Fruit fly (Drosophila melanogaster) whole organism, embryonic: ENCODE measurements around the gene PolD3.

Experiments
- CG12071 ChIP-seq: fragments of 200-800 bp; sonication (Bioruptor generic); optimal IDR thresholded peaks from 3 replicates; lab custom pipeline; 2018; ENCODE audit warnings: missing biosample characterization, mild to moderate bottlenecking, missing genetic modification characterization
- CG17912 ChIP-seq: fragments of 200-800 bp; sonication (Bioruptor generic); optimal IDR thresholded peaks from 2 replicates; lab custom pipeline; 2018; ENCODE audit warnings: missing biosample characterization, mild to moderate bottlenecking, missing genetic modification characterization
- CG9437 ChIP-seq: fragments of 200-800 bp; sonication (Bioruptor generic); optimal IDR thresholded peaks from 2 replicates; lab custom pipeline; 2018; ENCODE audit warnings: missing biosample characterization, mild to moderate bottlenecking, missing genetic modification characterization
- H15 ChIP-seq: fragments of 200-800 bp; sonication (Bioruptor generic); IDR thresholded peaks from 3 replicates; pipeline ENCODE4 v1.3.6; 2022; ENCODE audit warnings: missing biosample characterization, missing genetic modification characterization
- Lpt ChIP-seq: fragments of >200 bp; optimal IDR thresholded peaks from 2 replicates; lab custom pipeline; 2018; ENCODE audit warnings: missing biosample characterization, missing genetic modification characterization
- Sry-δ ChIP-seq: fragments of 200-800 bp; sonication (Bioruptor generic); optimal IDR thresholded peaks from 2 replicates; lab custom pipeline; 2016; ENCODE audit warnings: missing biosample characterization, missing genetic modification characterization
- ara ChIP-seq: fragments of 200-800 bp; sonication (Bioruptor generic); IDR thresholded peaks from 2 replicates; pipeline ENCODE4 v1.3.6; 2022; ENCODE audit warnings: missing biosample characterization, missing genetic modification characterization
- croc ChIP-seq: fragments of 200-800 bp; sonication (Bioruptor generic); conservative IDR thresholded peaks from 3 replicates; pipeline ENCODE4 v1.3.6; 2022; ENCODE audit warnings: missing biosample characterization, missing genetic modification characterization
- dmrt99B ChIP-seq: fragments of 200-800 bp; sonication (Bioruptor generic); optimal IDR thresholded peaks from 2 replicates; lab custom pipeline; 2018; ENCODE audit warnings: missing biosample characterization, mild to moderate bottlenecking, missing genetic modification characterization, moderate library complexity
- onecut ChIP-seq: fragments of 200-800 bp; sonication (Bioruptor generic); IDR thresholded peaks from 2 replicates; pipeline ENCODE4 v1.3.6; 2022; ENCODE audit warnings: missing biosample characterization, missing genetic modification characterization
- usp ChIP-seq: fragments of >200 bp; optimal IDR thresholded peaks from 2 replicates; lab custom pipeline; 2017; ENCODE audit warnings: missing biosample characterization, missing genetic modification characterization
- vvl ChIP-seq: fragments of 200-800 bp; sonication (Bioruptor generic); IDR thresholded peaks from 2 replicates; pipeline ENCODE4 v1.3.6; 2022; ENCODE audit warnings: missing biosample characterization, missing genetic modification characterization

DNA sequence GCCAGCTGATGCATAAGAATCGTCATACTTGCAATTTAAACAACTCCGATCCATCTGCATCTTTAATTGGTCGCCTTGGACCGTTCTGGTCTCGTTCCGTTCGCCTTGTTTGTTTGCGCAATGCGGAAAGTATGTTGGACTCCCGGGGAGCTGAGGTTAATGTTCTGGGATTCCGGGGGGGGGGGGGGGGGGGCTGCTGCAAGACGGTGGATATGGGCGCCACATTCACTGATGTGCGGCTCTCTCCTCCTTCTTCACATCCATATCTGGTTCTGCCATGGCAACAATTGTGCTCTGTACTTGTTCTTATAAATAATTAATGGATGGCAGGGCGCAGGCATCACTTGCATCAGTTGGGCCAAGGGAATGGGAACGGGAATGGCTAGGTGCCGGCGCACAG is 12.7 kb downstream of the PolD3 start:
- no peak for TF ChIP-seq CG12071
- TF ChIP-seq usp (GFP tag; lab: Kevin White, UChicago): no peak
- TF ChIP-seq CG9437: no peak
- no peak for TF ChIP-seq CG17912 (GFP tag; lab: Kevin White, UChicago)
- no peak for TF ChIP-seq dmrt99B (tag; lab: Kevin White, UChicago)
- no peak for TF ChIP-seq Sry-δ (GFP tag; lab: Kevin White, UChicago)
- no peak for TF ChIP-seq H15 (GFP tag; lab: Robert Waterston, UW)
- no peak for TF ChIP-seq ara (GFP tag; lab: Robert Waterston, UW)
- TF ChIP-seq vvl: no peak
- TF ChIP-seq croc: no peak
- no peak for TF ChIP-seq Lpt (GFP tag; lab: Kevin White, UChicago)
- no peak for TF ChIP-seq onecut (GFP tag; lab: Robert Waterston, UW)
